Worm (Caenorhabditis elegans) whole organism, L4/young adult: ENCODE measurements around the gene fcho-1.

ENCODE experiments used
- W03F9.2 ChIP-seq: fragments of 150-350 bp; optimal IDR thresholded peaks from 2 replicates; lab custom pipeline; 2014; ENCODE audit warnings: missing biosample characterization, missing genetic modification characterization
- dao-5 ChIP-seq: sonication (generic microtip); optimal IDR thresholded peaks from 2 replicates; lab custom pipeline; 2016; ENCODE audit warnings: missing genotype, missing genetic modification characterization, moderate library complexity, missing compliant biosample characterization
- him-1 ChIP-seq: sonication (generic microtip); optimal IDR thresholded peaks from 2 replicates; lab custom pipeline; 2016; ENCODE audit warnings: missing genotype, missing genetic modification reagents, missing genetic modification characterization, missing compliant biosample characterization

Gene fcho-1

ce11 chrII:1343748-1344147 lies 33.4 kb downstream of the fcho-1 start:
- TF ChIP-seq him-1 (tag; lab: Kevin White, UChicago) (no peak), dao-5 (tag; lab: Kevin White, UChicago) (no peak), W03F9.2 (tag; lab: Kevin White, UChicago) (no peak)

- TF ChIP-seq W03F9.2 (tag; lab: Kevin White, UChicago) (no peak), him-1 (tag; lab: Kevin White, UChicago) (peak; percentile 35)
Measured at ce11 chrII:1344524-1345119, 34.3 kb downstream of the fcho-1 start.

- no peak for TF ChIP-seq him-1 (tag; lab: Kevin White, UChicago)
- TF ChIP-seq dao-5 (tag; lab: Kevin White, UChicago) = no peak
- no peak for TF ChIP-seq W03F9.2 (tag; lab: Kevin White, UChicago)
Measured at ce11 chrII:1355480-1355879, 45.2 kb downstream of the fcho-1 start, which contains the start of gene C13A10.1. C13A10.1 (minus strand) TSS chrII:1355649.

ce11 chrII:1357262-1357661 lies 46.9 kb downstream of the fcho-1 start:
- TF ChIP-seq dao-5 (tag; lab: Kevin White, UChicago) = no peak

ce11 chrII:1357905-1358304 lies 47.6 kb downstream of the fcho-1 start, which contains the start of gene C13A10.2:
C13A10.2 (minus strand) TSS chrII:1358005.
- no peak for TF ChIP-seq him-1 (tag; lab: Kevin White, UChicago)
- no peak for TF ChIP-seq dao-5 (tag; lab: Kevin White, UChicago)
- TF ChIP-seq W03F9.2 (tag; lab: Kevin White, UChicago) = no peak

ce11 chrII:1360257-1360656 lies 49.9 kb downstream of the fcho-1 start:
- TF ChIP-seq dao-5 (tag; lab: Kevin White, UChicago) (no peak), him-1 (tag; lab: Kevin White, UChicago) (no peak), W03F9.2 (tag; lab: Kevin White, UChicago) (no peak)

- TF ChIP-seq W03F9.2 (tag; lab: Kevin White, UChicago) (no peak), dao-5 (tag; lab: Kevin White, UChicago) (no peak), him-1 (tag; lab: Kevin White, UChicago) (no peak)
Measured at ce11 chrII:1362423-1362822, 52.1 kb downstream of the fcho-1 start.

- no peak for TF ChIP-seq him-1 (tag; lab: Kevin White, UChicago)
- TF ChIP-seq W03F9.2 (tag; lab: Kevin White, UChicago) = no peak
- no peak for TF ChIP-seq dao-5 (tag; lab: Kevin White, UChicago)
Measured at ce11 chrII:1365985-1366384, 55.7 kb downstream of the fcho-1 start.

ce11 chrII:1368756-1369155 lies 58.4 kb downstream of the fcho-1 start:
- TF ChIP-seq him-1 (tag; lab: Kevin White, UChicago) (no peak), dao-5 (tag; lab: Kevin White, UChicago) (no peak), W03F9.2 (tag; lab: Kevin White, UChicago) (no peak)

- TF ChIP-seq W03F9.2 (tag; lab: Kevin White, UChicago) (no peak), him-1 (tag; lab: Kevin White, UChicago) (no peak), dao-5 (tag; lab: Kevin White, UChicago) (no peak)
Measured at ce11 chrII:1369322-1369721, 59.0 kb downstream of the fcho-1 start.
